Fruit fly (Drosophila melanogaster): ENCODE results near the gene X11Lbeta.

DNA sequence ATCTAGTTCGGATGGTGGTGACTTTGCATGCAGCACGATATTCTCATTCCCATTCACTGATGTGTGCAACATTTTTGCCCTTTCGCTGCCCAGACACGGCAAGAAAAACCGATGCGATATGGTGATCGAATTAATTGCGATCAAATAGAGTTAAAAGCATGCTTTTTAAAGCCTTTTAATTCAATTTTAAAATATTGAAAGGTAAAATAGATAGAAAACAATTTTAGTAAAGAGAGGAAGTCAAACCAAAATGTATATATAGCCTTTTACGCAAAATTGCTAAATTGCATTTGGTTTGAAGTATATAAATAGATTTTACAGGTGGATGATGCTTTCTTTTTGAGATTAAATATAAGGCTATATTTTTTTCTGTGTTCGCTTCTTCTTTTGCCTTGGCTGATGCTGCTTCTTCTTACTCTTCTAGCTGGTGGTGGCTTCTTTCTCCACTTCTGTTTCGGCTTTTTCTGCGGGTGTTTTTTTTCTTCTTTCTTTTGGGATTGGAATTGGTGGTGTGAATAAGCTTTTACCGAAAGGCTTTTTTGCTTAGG is 113.5 kb downstream of the X11Lbeta start:
- TF ChIP-seq OdsH (GFP tag; optimal IDR thresholded peaks at IDR 0.05) (no peak), psq (GFP tag; optimal IDR thresholded peaks at IDR 0.05) (no peak), usp (GFP tag; optimal IDR thresholded peaks at IDR 0.05) (no peak), jim (GFP tag; optimal IDR thresholded peaks at IDR 0.05) (no peak), Hr83 (GFP tag; optimal IDR thresholded peaks at IDR 0.05; ENCODE audit: poor library complexity, severe bottlenecking) (no peak), CrebA (GFP tag; optimal IDR thresholded peaks at IDR 0.05; ENCODE audit: borderline replicate concordance) (no peak), pan (optimal IDR thresholded peaks at IDR 0.05) (no peak), Dfd (GFP tag; optimal IDR thresholded peaks at IDR 0.05) (no peak), CG9705 (GFP tag; optimal IDR thresholded peaks at IDR 0.05) (no peak), br (GFP tag; optimal IDR thresholded peaks at IDR 0.05) (no peak), Hnf4 (GFP tag; optimal IDR thresholded peaks at IDR 0.05) (no peak), fru (GFP tag; optimal IDR thresholded peaks at IDR 0.05) (peak; percentile 34), HLH106 (tag; optimal IDR thresholded peaks at IDR 0.05) (peak; percentile 42)

Data from whole organism, wandering third instar larva.